Worm (Caenorhabditis elegans): ENCODE results near the gene F40G9.18.
A peak's percentile ranks its signal among the peaks of the same experiment; 100 is the strongest.

F40G9.18 gene

ce11 chrIII:169478-169877 lies at the start of gene F40G9.18:
TSS of gene F40G9.18 (minus strand) at chrIII:169578.
- no peak for TF ChIP-seq pax-3 (tag; optimal IDR thresholded peaks at IDR 0.05)
- no peak for TF ChIP-seq hlh-4 (tag; optimal IDR thresholded peaks at IDR 0.05)
- no peak for TF ChIP-seq nhr-28 (tag; optimal IDR thresholded peaks at IDR 0.05)
- TF ChIP-seq xbp-1 (tag; optimal IDR thresholded peaks at IDR 0.05): no peak
- TF ChIP-seq tlp-1 (tag; optimal IDR thresholded peaks at IDR 0.05): no peak
- TF ChIP-seq lin-15B (tag; optimal IDR thresholded peaks at IDR 0.05): no peak
- TF ChIP-seq unc-130 (tag; optimal IDR thresholded peaks at IDR 0.05): no peak
- TF ChIP-seq hpl-2 (GFP tag; optimal IDR thresholded peaks at IDR 0.05): no peak
- no peak for TF ChIP-seq unc-62 (GFP tag; optimal IDR thresholded peaks at IDR 0.05)
- TF ChIP-seq blmp-1 (tag; optimal IDR thresholded peaks at IDR 0.05): no peak
- TF ChIP-seq aha-1 (tag; optimal IDR thresholded peaks at IDR 0.05): no peak
- TF ChIP-seq elt-3 (tag; optimal IDR thresholded peaks at IDR 0.05): no peak
- no peak for TF ChIP-seq vab-15 (tag; optimal IDR thresholded peaks at IDR 0.05)
- no peak for TF ChIP-seq sup-37 (GFP tag; optimal IDR thresholded peaks at IDR 0.05)
- TF ChIP-seq ces-1 (GFP tag; optimal IDR thresholded peaks at IDR 0.05): no peak
- no peak for TF ChIP-seq mef-2 (tag; optimal IDR thresholded peaks at IDR 0.05)
- TF ChIP-seq ztf-4 (tag; optimal IDR thresholded peaks at IDR 0.05): no peak
- no peak for TF ChIP-seq C34B4.2 (tag; optimal IDR thresholded peaks at IDR 0.05)
- no peak for TF ChIP-seq lir-3 (tag; optimal IDR thresholded peaks at IDR 0.05; ENCODE audit: poor library complexity)

- TF ChIP-seq lir-3 (tag; optimal IDR thresholded peaks at IDR 0.05; ENCODE audit: poor library complexity) (no peak), nhr-19 (GFP tag; conservative IDR thresholded peaks at IDR 0.05) (no peak), ets-5 (GFP tag; IDR thresholded peaks at IDR 0.05) (no peak), blmp-1 (tag; optimal IDR thresholded peaks at IDR 0.05) (no peak), skn-1 (tag; optimal IDR thresholded peaks at IDR 0.05) (no peak), ztf-4 (tag; optimal IDR thresholded peaks at IDR 0.05) (no peak), lin-14 (GFP tag; optimal IDR thresholded peaks at IDR 0.05) (peak; percentile 31), fkh-10 (GFP tag; optimal IDR thresholded peaks at IDR 0.05) (peak; percentile 46), pag-3 (tag; optimal IDR thresholded peaks at IDR 0.05; ENCODE audit: borderline replicate concordance, insufficient read depth) (no peak), Y116A8C.19 (tag; optimal IDR thresholded peaks at IDR 0.05; ENCODE audit: borderline replicate concordance) (no peak), nhr-20 (tag; optimal IDR thresholded peaks at IDR 0.05) (no peak)
Measured at ce11 chrIII:211387-211786, 42.0 kb upstream of the F40G9.18 start.

- TF ChIP-seq nhr-76 (tag; optimal IDR thresholded peaks at IDR 0.05) (no peak), hlh-17 (GFP tag; optimal IDR thresholded peaks at IDR 0.05; ENCODE audit: borderline replicate concordance) (no peak), C34B4.2 (tag; optimal IDR thresholded peaks at IDR 0.05) (no peak), skn-1 (tag; optimal IDR thresholded peaks at IDR 0.05) (no peak), mef-2 (tag; optimal IDR thresholded peaks at IDR 0.05) (no peak), ama-1 (optimal IDR thresholded peaks at IDR 0.05) (no peak), pqm-1 (tag; optimal IDR thresholded peaks at IDR 0.05) (no peak), dpl-1 (GFP tag; optimal IDR thresholded peaks at IDR 0.05) (no peak), fkh-8 (tag; optimal IDR thresholded peaks at IDR 0.05) (no peak), elt-3 (tag; optimal IDR thresholded peaks at IDR 0.05) (no peak), zip-4 (GFP tag; optimal IDR thresholded peaks at IDR 0.05) (no peak), egl-27 (tag; optimal IDR thresholded peaks at IDR 0.05) (no peak), nhr-47 (tag; optimal IDR thresholded peaks at IDR 0.05) (no peak), pag-3 (tag; optimal IDR thresholded peaks at IDR 0.05; ENCODE audit: borderline replicate concordance, insufficient read depth) (no peak)
Measured at ce11 chrIII:209695-210091, 40.3 kb upstream of the F40G9.18 start, which contains the start of gene klp-20. TSS of gene klp-20 (plus strand) at chrIII:209992.

Measured in whole organism, L1 larva.